Fruit fly (Drosophila melanogaster): ENCODE results near the gene Ent2.

The Ent2 gene

dm6 chr2L:6526996-6527395, 35.1 kb upstream of the Ent2 start (continued):
- TF ChIP-seq exex (tag; optimal IDR thresholded peaks at IDR 0.05) (no peak), chif (GFP tag; optimal IDR thresholded peaks at IDR 0.05) (no peak), CG2202 (tag; optimal IDR thresholded peaks at IDR 0.05) (no peak), kah (GFP tag; optimal IDR thresholded peaks at IDR 0.05) (no peak), CG13894 (tag; optimal IDR thresholded peaks at IDR 0.05) (peak; percentile 12), CG31365 (tag; optimal IDR thresholded peaks at IDR 0.05) (no peak), CG18599 (GFP tag; optimal IDR thresholded peaks at IDR 0.05) (no peak), CG13424 (tag; optimal IDR thresholded peaks at IDR 0.05) (no peak), CG17912 (GFP tag; optimal IDR thresholded peaks at IDR 0.05) (no peak), CG13287 (GFP tag; IDR thresholded peaks at IDR 0.05; ENCODE audit: partially characterized antibody) (peak; percentile 50; the same call in 1 of the 2 replicates), oc (tag; optimal IDR thresholded peaks at IDR 0.05) (no peak), CG34422 (GFP tag; IDR thresholded peaks at IDR 0.05) (no peak), Optix (GFP tag; IDR thresholded peaks at IDR 0.05) (no peak), BtbVII (GFP tag; optimal IDR thresholded peaks at IDR 0.05) (no peak), CG18619 (GFP tag; optimal IDR thresholded peaks at IDR 0.05) (no peak), slou (GFP tag; optimal IDR thresholded peaks at IDR 0.05) (no peak), CG8765 (GFP tag; IDR thresholded peaks at IDR 0.05) (no peak), stwl (tag; optimal IDR thresholded peaks at IDR 0.05) (peak; percentile 78), CG10147 (GFP tag; optimal IDR thresholded peaks at IDR 0.05) (no peak), CG17829 (tag; optimal IDR thresholded peaks at IDR 0.05) (peak; percentile 51), CG11085 (GFP tag; IDR thresholded peaks at IDR 0.05) (no peak), cad (GFP tag; optimal IDR thresholded peaks at IDR 0.05) (no peak), ro (GFP tag; IDR thresholded peaks at IDR 0.05) (no peak), CG4328 (GFP tag; optimal IDR thresholded peaks at IDR 0.05) (no peak), CG11696 (GFP tag; IDR thresholded peaks at IDR 0.05) (no peak), HLH54F (GFP tag; optimal IDR thresholded peaks at IDR 0.05) (peak; percentile 9), Hey (tag; optimal IDR thresholded peaks at IDR 0.05) (no peak), ewg (GFP tag; optimal IDR thresholded peaks at IDR 0.05) (no peak), prd (optimal IDR thresholded peaks at IDR 0.05) (no peak), prd (GFP tag; IDR thresholded peaks at IDR 0.05) (no peak), Bgb (GFP tag; IDR thresholded peaks at IDR 0.05; ENCODE audit: partially characterized antibody) (peak; percentile 88), so (GFP tag; IDR thresholded peaks at IDR 0.05) (no peak), schlank (tag; optimal IDR thresholded peaks at IDR 0.05) (no peak), CG1529 (GFP tag; optimal IDR thresholded peaks at IDR 0.05) (no peak), ranshi (GFP tag; IDR thresholded peaks at IDR 0.05) (no peak), otp (GFP tag; IDR thresholded peaks at IDR 0.05) (no peak), rib (GFP tag; IDR thresholded peaks at IDR 0.05) (no peak), chm (GFP tag; IDR thresholded peaks at IDR 0.05) (no peak), CG12155 (GFP tag; optimal IDR thresholded peaks at IDR 0.05) (no peak), pb (GFP tag; optimal IDR thresholded peaks at IDR 0.05) (no peak), CG3163 (GFP tag; optimal IDR thresholded peaks at IDR 0.05) (no peak), CG32767 (GFP tag; IDR thresholded peaks at IDR 0.05) (no peak), CG11723 (GFP tag; optimal IDR thresholded peaks at IDR 0.05) (no peak), phol (tag; optimal IDR thresholded peaks at IDR 0.05) (peak; percentile 9), E2f2 (GFP tag; IDR thresholded peaks at IDR 0.05) (no peak), ems (GFP tag; optimal IDR thresholded peaks at IDR 0.05) (no peak), CG9437 (GFP tag; optimal IDR thresholded peaks at IDR 0.05) (peak; percentile 49), sens (GFP tag) (peak; percentile 78), H2.0 (GFP tag; IDR thresholded peaks at IDR 0.05) (no peak), sim (GFP tag; IDR thresholded peaks at IDR 0.05) (no peak), ATbp (GFP tag; optimal IDR thresholded peaks at IDR 0.05) (no peak), Ptx1 (GFP tag; IDR thresholded peaks at IDR 0.05) (no peak), tin (GFP tag; optimal IDR thresholded peaks at IDR 0.05) (no peak)

Data from whole organism, embryonic.